Worm (Caenorhabditis elegans) whole organism, mixed stage, embryonic: ENCODE data around the gene F18A11.3.

Experiments
- M03D4.4 ChIP-seq: sonication (generic microtip); optimal IDR thresholded peaks from 2 replicates; lab custom pipeline; 2017; ENCODE audit warnings: mild to moderate bottlenecking, missing genetic modification characterization, missing compliant biosample characterization
- bed-3 ChIP-seq: fragments of 200-800 bp; sonication (Bioruptor generic); optimal IDR thresholded peaks from 3 replicates; lab custom pipeline; 2018; ENCODE audit warnings: mild to moderate bottlenecking, missing genetic modification characterization, moderate library complexity, missing compliant biosample characterization
- blmp-1 ChIP-seq: fragments of 150-350 bp; optimal IDR thresholded peaks from 2 replicates; lab custom pipeline; 2014; ENCODE audit warnings: missing biosample characterization, missing genetic modification characterization
- ceh-39 ChIP-seq: fragments of 150-350 bp; optimal IDR thresholded peaks from 2 replicates; lab custom pipeline; 2014; ENCODE audit warnings: missing biosample characterization, missing genetic modification characterization
- ceh-43 ChIP-seq: fragments of 200-800 bp; sonication (Bioruptor generic); optimal IDR thresholded peaks from 2 replicates; lab custom pipeline; 2018; ENCODE audit warnings: mild to moderate bottlenecking, missing genetic modification characterization, moderate library complexity, missing compliant biosample characterization
- ceh-83 ChIP-seq: fragments of 200-800 bp; sonication (Bioruptor generic); optimal IDR thresholded peaks from 2 replicates; lab custom pipeline; 2018; ENCODE audit warnings: mild to moderate bottlenecking, missing genetic modification characterization, missing compliant biosample characterization
- ces-1 ChIP-seq: fragments of 150-350 bp; optimal IDR thresholded peaks from 2 replicates; lab custom pipeline; 2014; ENCODE audit warnings: missing biosample characterization, missing genetic modification reagents, missing genetic modification characterization
- cnd-1 ChIP-seq: fragments of 200-800 bp; sonication (Bioruptor generic); optimal IDR thresholded peaks from 2 replicates; lab custom pipeline; 2018; ENCODE audit warnings: mild to moderate bottlenecking, missing genetic modification characterization, missing compliant biosample characterization
- drap-1 ChIP-seq: fragments of 200-800 bp; sonication (Bioruptor generic); optimal IDR thresholded peaks from 3 replicates; lab custom pipeline; 2018; ENCODE audit warnings: mild to moderate bottlenecking, missing genetic modification characterization, missing compliant biosample characterization
- elt-1 ChIP-seq: sonication (generic microtip); optimal IDR thresholded peaks from 2 replicates; lab custom pipeline; 2017; ENCODE audit warnings: missing genetic modification characterization, mild to moderate bottlenecking, missing compliant biosample characterization, antibody characterized with exemption, moderate library complexity, borderline replicate concordance; ENCODE audit not compliant: insufficient read depth
- elt-3 ChIP-seq: fragments of 150-350 bp; optimal IDR thresholded peaks from 2 replicates; lab custom pipeline; 2014; ENCODE audit warnings: missing biosample characterization, missing genetic modification characterization
- ham-2 ChIP-seq: fragments of 200-800 bp; sonication (Bioruptor generic); optimal IDR thresholded peaks from 2 replicates; lab custom pipeline; 2018; ENCODE audit warnings: mild to moderate bottlenecking, missing genetic modification characterization, missing compliant biosample characterization
- hlh-1 ChIP-seq: fragments of 150-350 bp; optimal IDR thresholded peaks from 2 replicates; lab custom pipeline; 2014; ENCODE audit warnings: missing biosample characterization, missing genetic modification reagents, missing genetic modification characterization
- lin-13 ChIP-seq: fragments of 150-350 bp; optimal IDR thresholded peaks from 2 replicates; lab custom pipeline; 2014; ENCODE audit warnings: missing biosample characterization, missing genetic modification characterization
- lin-32 ChIP-seq: fragments of 200-800 bp; sonication (Bioruptor generic); optimal IDR thresholded peaks from 2 replicates; lab custom pipeline; 2018; ENCODE audit warnings: mild to moderate bottlenecking, missing genetic modification characterization, missing compliant biosample characterization
- lsy-2 ChIP-seq: fragments of 150-350 bp; optimal IDR thresholded peaks from 2 replicates; lab custom pipeline; 2014; ENCODE audit warnings: missing biosample characterization, missing genetic modification characterization
- mab-5 ChIP-seq: fragments of 150-350 bp; optimal IDR thresholded peaks from 2 replicates; lab custom pipeline; 2014; ENCODE audit warnings: missing biosample characterization, missing genetic modification characterization
- mep-1 ChIP-seq: fragments of 150-350 bp; optimal IDR thresholded peaks from 2 replicates; lab custom pipeline; 2017; ENCODE audit warnings: missing biosample characterization, missing genetic modification reagents, missing genetic modification characterization, inconsistent platforms
- mls-2 ChIP-seq: sonication (generic microtip); optimal IDR thresholded peaks from 2 replicates; lab custom pipeline; 2016; ENCODE audit warnings: mild to moderate bottlenecking, missing genetic modification characterization, moderate library complexity, missing compliant biosample characterization
- nhr-2 ChIP-seq: fragments of 150-350 bp; optimal IDR thresholded peaks from 2 replicates; lab custom pipeline; 2014; ENCODE audit warnings: missing biosample characterization, missing genetic modification characterization
- nhr-237 ChIP-seq: fragments of 150-350 bp; optimal IDR thresholded peaks from 2 replicates; lab custom pipeline; 2014; ENCODE audit warnings: missing biosample characterization, missing genetic modification characterization
- nhr-28 ChIP-seq: fragments of 150-350 bp; optimal IDR thresholded peaks from 2 replicates; lab custom pipeline; 2014; ENCODE audit warnings: missing biosample characterization, missing genetic modification characterization
- nhr-76 ChIP-seq: sonication (generic microtip); optimal IDR thresholded peaks from 2 replicates; lab custom pipeline; 2017; ENCODE audit warnings: missing biosample characterization, missing genetic modification characterization
- snpc-4 ChIP-seq: fragments of 150-350 bp; optimal IDR thresholded peaks from 2 replicates; lab custom pipeline; 2014; ENCODE audit warnings: missing biosample characterization, missing genetic modification characterization
- sptf-1 ChIP-seq: sonication (generic microtip); optimal IDR thresholded peaks from 2 replicates; lab custom pipeline; 2017; ENCODE audit warnings: mild to moderate bottlenecking, missing genetic modification characterization, moderate library complexity, missing compliant biosample characterization
- tbx-8 ChIP-seq: fragments of 200-800 bp; sonication (Bioruptor generic); optimal IDR thresholded peaks from 2 replicates; lab custom pipeline; 2018; ENCODE audit warnings: mild to moderate bottlenecking, missing genetic modification characterization, moderate library complexity, missing compliant biosample characterization
- unc-120 ChIP-seq: sonication (generic microtip); optimal IDR thresholded peaks from 2 replicates; lab custom pipeline; 2017; ENCODE audit warnings: missing genetic modification characterization, missing compliant biosample characterization; ENCODE audit not compliant: poor library complexity, severe bottlenecking
- unc-39 ChIP-seq: fragments of 150-350 bp; optimal IDR thresholded peaks from 2 replicates; lab custom pipeline; 2014; ENCODE audit warnings: missing biosample characterization, missing genetic modification characterization
- unc-62 ChIP-seq: fragments of 150-350 bp; optimal IDR thresholded peaks from 2 replicates; lab custom pipeline; 2014; ENCODE audit warnings: missing biosample characterization, missing genetic modification reagents, missing genetic modification characterization
- zip-8 ChIP-seq: fragments of 150-350 bp; optimal IDR thresholded peaks from 2 replicates; lab custom pipeline; 2014; ENCODE audit warnings: missing biosample characterization, missing genetic modification characterization
- ztf-11 ChIP-seq: fragments of 150-350 bp; optimal IDR thresholded peaks from 2 replicates; lab custom pipeline; 2014; ENCODE audit warnings: missing biosample characterization, missing genetic modification characterization

Gene F18A11.3

DNA sequence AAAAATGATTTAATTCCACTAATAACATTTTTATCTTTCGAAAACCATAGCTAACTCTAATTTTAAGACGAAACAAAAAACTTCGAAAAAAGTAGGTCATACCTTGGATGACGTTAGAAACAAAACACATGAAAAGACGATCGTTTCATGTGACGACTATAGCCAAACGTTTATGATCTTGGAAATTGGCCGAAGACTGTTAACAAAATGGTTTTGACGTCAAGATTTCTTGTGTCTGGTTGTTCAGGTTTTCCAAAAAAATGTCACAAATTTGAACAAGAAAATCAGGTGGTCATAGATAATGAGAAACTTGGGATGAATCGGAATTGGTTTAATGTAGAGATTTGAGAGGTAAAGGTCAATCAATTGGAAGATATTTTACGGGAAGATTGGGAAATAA lies 33.4 kb downstream of the F18A11.3 start:
- TF ChIP-seq elt-1 (tag; lab: Kevin White, UChicago) (no peak), mls-2 (tag; lab: Kevin White, UChicago) (no peak), M03D4.4 (tag; lab: Kevin White, UChicago) (no peak), snpc-4 (tag; lab: Kevin White, UChicago) (no peak), bed-3 (no peak), nhr-2 (tag; lab: Kevin White, UChicago) (no peak), nhr-76 (tag; lab: Kevin White, UChicago) (no peak), hlh-1 (tag; lab: Kevin White, UChicago) (no peak), sptf-1 (tag; lab: Kevin White, UChicago) (no peak), ztf-11 (tag; lab: Kevin White, UChicago) (no peak), elt-3 (tag; lab: Kevin White, UChicago) (no peak), unc-62 (GFP tag; lab: Kevin White, UChicago) (no peak), blmp-1 (tag; lab: Kevin White, UChicago) (no peak), ces-1 (GFP tag; lab: Kevin White, UChicago) (no peak), lin-13 (tag; lab: Kevin White, UChicago) (no peak), zip-8 (tag; lab: Kevin White, UChicago) (no peak), ceh-43 (GFP tag; lab: Kevin White, UChicago) (no peak), mab-5 (tag; lab: Kevin White, UChicago) (no peak), unc-120 (no peak), ham-2 (GFP tag; lab: Kevin White, UChicago) (no peak)

DNA sequence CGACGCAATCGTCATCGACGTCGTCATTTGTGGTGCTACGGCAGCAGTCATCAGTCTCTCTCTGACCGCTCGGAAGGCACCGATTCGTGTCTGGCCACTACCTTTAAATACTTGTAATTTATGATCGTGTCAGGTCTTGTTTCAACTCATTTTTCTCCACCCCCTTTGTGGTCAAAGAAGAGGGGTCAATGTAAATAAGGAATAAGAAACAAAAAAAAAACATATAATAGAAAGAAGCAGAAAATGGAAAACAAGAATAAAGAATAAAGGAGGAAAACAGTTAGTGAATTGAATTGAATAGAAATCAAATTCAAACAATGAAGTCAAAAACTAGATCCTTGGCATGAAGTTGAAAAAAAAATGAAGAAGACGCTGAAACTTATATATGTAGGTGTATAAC lies 35.9 kb downstream of the F18A11.3 start, which contains the start of gene Y38F1A.8:
Y38F1A.8 (minus strand) TSS at position 101 of the 400 bp plus-strand sequence.
- TF ChIP-seq ceh-43 (GFP tag; lab: Kevin White, UChicago) (no peak), lin-32 (GFP tag; lab: Kevin White, UChicago) (no peak), ceh-39 (tag; lab: Kevin White, UChicago) (no peak), unc-39 (tag; lab: Kevin White, UChicago) (no peak)

DNA sequence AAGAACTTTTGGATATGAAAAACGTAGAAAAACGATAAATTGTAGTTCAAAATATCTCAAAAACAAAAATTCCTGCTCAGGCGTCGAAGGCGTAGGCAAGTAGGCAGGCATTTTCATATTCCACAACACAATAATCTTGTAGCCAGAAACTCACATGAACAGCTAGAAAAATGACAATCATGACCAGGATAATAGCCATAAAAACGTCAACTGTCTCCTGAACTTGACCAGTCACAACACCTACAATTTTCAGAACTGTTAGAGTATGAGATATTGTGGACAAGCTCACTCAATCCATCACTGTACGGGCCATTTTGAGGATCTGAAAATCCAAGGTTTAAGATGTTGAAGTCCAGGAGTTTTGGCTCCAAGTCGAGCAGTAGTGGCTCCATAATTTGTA lies 39.2 kb downstream of the F18A11.3 start, which contains the start of gene Y38F1A.7:
Y38F1A.7 (minus strand) TSS at position 392 of the 400 bp plus-strand sequence.
- TF ChIP-seq lsy-2 (no peak), ham-2 (GFP tag; lab: Kevin White, UChicago) (no peak), elt-3 (tag; lab: Kevin White, UChicago) (no peak), unc-39 (tag; lab: Kevin White, UChicago) (no peak), zip-8 (tag; lab: Kevin White, UChicago) (no peak), unc-62 (GFP tag; lab: Kevin White, UChicago) (no peak)

DNA sequence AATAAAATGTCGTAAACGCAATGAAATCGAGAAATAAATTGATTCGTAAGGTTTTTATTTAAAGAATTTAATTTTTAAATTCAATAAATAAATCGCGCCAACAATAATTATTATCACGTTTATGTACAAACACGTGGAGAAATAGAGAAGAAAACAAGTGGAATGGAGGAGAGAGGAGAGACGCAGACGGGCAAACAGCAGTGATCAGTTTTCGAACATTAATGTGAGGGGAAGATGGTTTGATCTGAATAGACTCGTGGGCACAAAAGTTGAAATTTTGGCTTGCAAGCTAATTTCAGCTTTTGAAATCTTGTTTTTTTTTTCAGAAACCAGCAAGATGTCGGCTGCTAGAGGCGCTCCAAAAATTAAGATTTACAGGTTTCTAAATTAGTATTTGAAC lies 40.4 kb downstream of the F18A11.3 start, which contains the start of gene hphd-1:
hphd-1 (minus strand) TSS at position 323 of the 400 bp plus-strand sequence.
- no peak for TF ChIP-seq nhr-28 (tag; lab: Kevin White, UChicago)
- TF ChIP-seq lin-13 (tag; lab: Kevin White, UChicago): no peak
- TF ChIP-seq unc-62 (GFP tag; lab: Kevin White, UChicago): no peak
- TF ChIP-seq unc-120: no peak
- TF ChIP-seq elt-1 (tag; lab: Kevin White, UChicago): no peak
- no peak for TF ChIP-seq cnd-1 (tag; lab: Kevin White, UChicago)
- no peak for TF ChIP-seq nhr-76 (tag; lab: Kevin White, UChicago)
- no peak for TF ChIP-seq tbx-8 (GFP tag; lab: Kevin White, UChicago)
- TF ChIP-seq, all 35 proteins: peak for 0

DNA sequence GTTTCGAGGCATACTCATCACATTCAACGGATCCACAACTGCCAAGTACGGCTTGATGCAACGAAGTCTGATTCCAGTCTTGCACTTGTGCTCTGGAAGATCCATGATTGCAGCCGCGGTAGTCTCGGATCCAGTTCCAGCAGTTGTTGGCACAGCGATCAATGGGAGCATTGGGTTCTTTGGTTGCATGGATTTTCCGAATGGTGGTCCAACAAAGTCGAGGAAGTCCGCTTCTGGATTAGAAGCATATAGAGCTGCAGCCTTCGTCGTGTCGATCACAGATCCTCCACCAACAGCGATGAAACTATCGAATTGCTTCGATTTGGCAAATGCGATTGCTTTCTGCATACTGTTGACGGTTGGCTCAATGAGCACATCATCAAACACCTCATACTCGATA lies 41.3 kb downstream of the F18A11.3 start:
- TF ChIP-seq ztf-11 (tag; lab: Kevin White, UChicago): no peak
- no peak for TF ChIP-seq nhr-237 (tag; lab: Kevin White, UChicago)

DNA sequence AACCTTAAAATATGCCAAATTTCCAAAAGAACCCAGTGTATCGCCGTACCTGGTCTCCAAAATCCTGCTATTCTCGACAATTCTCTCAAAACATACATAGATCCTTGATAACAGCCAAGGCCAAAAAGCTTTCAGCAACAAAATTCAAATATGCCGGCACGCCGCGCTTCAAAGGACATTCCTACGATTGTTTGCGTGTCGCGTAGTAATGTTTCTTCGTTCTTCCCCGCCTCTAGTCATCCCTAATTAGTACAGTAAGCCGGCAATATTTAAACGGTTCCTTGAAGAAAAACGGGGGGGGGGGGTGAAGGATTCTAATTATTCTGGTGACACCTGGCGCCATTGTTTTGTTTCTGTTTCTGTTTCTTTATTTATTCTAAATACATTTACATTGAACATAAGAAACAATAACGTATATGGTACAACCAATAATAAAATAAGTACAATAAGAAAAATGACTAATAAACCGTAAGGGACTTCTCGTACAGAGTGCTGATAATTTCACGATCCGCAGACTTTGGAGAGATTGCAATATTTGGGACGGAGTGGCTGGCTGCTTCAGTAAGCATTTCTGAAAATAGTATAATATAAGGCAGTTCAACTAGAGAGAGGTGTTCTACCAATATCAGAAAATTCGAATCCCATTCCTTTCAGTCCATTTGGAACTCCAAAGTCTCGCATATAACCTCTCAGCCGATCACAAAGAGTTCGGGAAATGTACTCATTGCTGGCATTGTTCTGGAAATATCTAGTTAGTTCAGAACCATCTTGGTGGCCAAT lies 42.4 kb downstream of the F18A11.3 start:
- TF ChIP-seq sptf-1 (tag; lab: Kevin White, UChicago) (no peak), snpc-4 (tag; lab: Kevin White, UChicago) (no peak), cnd-1 (tag; lab: Kevin White, UChicago) (no peak), ztf-11 (tag; lab: Kevin White, UChicago) (no peak), tbx-8 (GFP tag; lab: Kevin White, UChicago) (no peak), zip-8 (tag; lab: Kevin White, UChicago) (no peak), lin-32 (GFP tag; lab: Kevin White, UChicago) (no peak), nhr-237 (tag; lab: Kevin White, UChicago) (no peak), mab-5 (tag; lab: Kevin White, UChicago) (no peak), ceh-43 (GFP tag; lab: Kevin White, UChicago) (no peak), nhr-76 (tag; lab: Kevin White, UChicago) (no peak), ham-2 (GFP tag; lab: Kevin White, UChicago) (no peak), ceh-83 (no peak), elt-3 (tag; lab: Kevin White, UChicago) (no peak), mep-1 (tag; lab: Kevin White, UChicago) (no peak), drap-1 (GFP tag; lab: Kevin White, UChicago) (no peak), nhr-28 (tag; lab: Kevin White, UChicago) (no peak), mls-2 (tag; lab: Kevin White, UChicago) (no peak), M03D4.4 (tag; lab: Kevin White, UChicago) (no peak), bed-3 (no peak)
